Fruit fly (Drosophila melanogaster) whole organism, prepupa: Measurements from ENCODE around the gene MME1.

Experiments used
- CG10669 ChIP-seq: fragments of 200-800 bp; sonication (Bioruptor generic); optimal IDR thresholded peaks from 3 replicates; lab custom pipeline; 2018; ENCODE audit warnings: missing biosample characterization, mild to moderate bottlenecking, missing genetic modification characterization, moderate library complexity
- CG3032 ChIP-seq: fragments of 200-800 bp; optimal IDR thresholded peaks from 2 replicates; lab custom pipeline; 2019; ENCODE audit warnings: missing biosample characterization, mild to moderate bottlenecking, missing genetic modification characterization, moderate library complexity
- CG6808 ChIP-seq: fragments of 200-800 bp; sonication (Bioruptor generic); optimal IDR thresholded peaks from 3 replicates; lab custom pipeline; 2017; ENCODE audit warnings: missing biosample characterization, missing genetic modification characterization, mild to moderate bottlenecking, moderate library complexity, missing genetic modification reagents
- Hr4 ChIP-seq: fragments of 200-800 bp; sonication (Bioruptor generic); optimal IDR thresholded peaks from 3 replicates; lab custom pipeline; 2016; ENCODE audit warnings: missing biosample characterization, missing genetic modification characterization
- OdsH ChIP-seq: fragments of 200-800 bp; sonication (Bioruptor generic); optimal IDR thresholded peaks from 3 replicates; lab custom pipeline; 2016; ENCODE audit warnings: missing biosample characterization, missing genetic modification characterization
- Sox102F ChIP-seq: fragments of 200-800 bp; sonication (Bioruptor generic); optimal IDR thresholded peaks from 2 replicates; lab custom pipeline; 2016; ENCODE audit warnings: missing biosample characterization, mild to moderate bottlenecking, missing genetic modification characterization
- ss ChIP-seq, 2 experiments: fragments of 200-800 bp; sonication (Bioruptor generic); optimal IDR thresholded peaks; 2 replicates in 1 of 2; 3 replicates in 1 of 2; lab custom pipeline; 2017 to 2018; ENCODE audit warnings: mild to moderate bottlenecking in 2 of 2, missing biosample characterization in 2 of 2, missing genetic modification characterization in 2 of 2, moderate library complexity in 1 of 2

dm6 chr2L:7047703-7048102 lies 20.4 kb downstream of the MME1 start:
- TF ChIP-seq OdsH (GFP tag; lab: Kevin White, UChicago) = no peak
- no peak for TF ChIP-seq CG6808
- TF ChIP-seq CG3032 (tag; lab: Kevin White, UChicago) = no peak
- no peak for TF ChIP-seq ss (GFP tag; optimal IDR thresholded peaks at IDR 0.05; lab: Kevin White, UChicago)
- TF ChIP-seq Hr4 = no peak
- no peak for TF ChIP-seq CG10669 (GFP tag; lab: Kevin White, UChicago)
- TF ChIP-seq Sox102F (GFP tag; lab: Kevin White, UChicago) = no peak
